Worm (Caenorhabditis elegans) whole organism, L2 larva: ENCODE data around the gene srz-5.
A peak's percentile ranks its signal among the peaks of the same experiment; 100 is the strongest.
"Not testable (repeated sequence)": the region's sequence is repeated elsewhere in the genome, so short reads cannot be mapped to it uniquely, and the experiment has no call there.

Source experiments
- C34F6.9 ChIP-seq: fragments of 150-350 bp; optimal IDR thresholded peaks from 2 replicates; lab custom pipeline; 2014; ENCODE audit warnings: missing biosample characterization, missing genetic modification characterization
- F13H6.1 ChIP-seq: sonication (generic microtip); optimal IDR thresholded peaks from 2 replicates; lab custom pipeline; 2016; ENCODE audit warnings: missing genetic modification characterization, missing compliant biosample characterization
- ZK546.5 ChIP-seq: sonication (generic microtip); optimal IDR thresholded peaks from 2 replicates; lab custom pipeline; 2017; ENCODE audit warnings: missing biosample characterization, missing genetic modification characterization
- alr-1 ChIP-seq: fragments of 150-350 bp; optimal IDR thresholded peaks from 2 replicates; lab custom pipeline; 2014; ENCODE audit warnings: missing biosample characterization, missing genetic modification characterization
- aly-2 ChIP-seq: fragments of 150-350 bp; optimal IDR thresholded peaks from 2 replicates; lab custom pipeline; 2014; ENCODE audit warnings: missing biosample characterization, missing genetic modification characterization
- ceh-16 ChIP-seq: fragments of 150-350 bp; optimal IDR thresholded peaks from 2 replicates; lab custom pipeline; 2014; ENCODE audit warnings: missing biosample characterization, missing genetic modification characterization
- crh-2 ChIP-seq: sonication (generic microtip); optimal IDR thresholded peaks from 2 replicates; lab custom pipeline; 2017; ENCODE audit warnings: missing biosample characterization, missing genetic modification characterization
- egl-27 ChIP-seq: sonication (generic microtip); optimal IDR thresholded peaks from 3 replicates; lab custom pipeline; 2017; ENCODE audit warnings: missing biosample characterization, missing genetic modification reagents, missing genetic modification characterization
- elt-3 ChIP-seq: sonication (generic microtip); optimal IDR thresholded peaks from 2 replicates; lab custom pipeline; 2017; ENCODE audit warnings: missing biosample characterization, missing genetic modification characterization
- fos-1 ChIP-seq: fragments of 150-350 bp; optimal IDR thresholded peaks from 2 replicates; lab custom pipeline; 2014; ENCODE audit warnings: missing biosample characterization, missing genetic modification characterization
- lin-11 ChIP-seq: fragments of 150-350 bp; sonication (generic microtip); optimal IDR thresholded peaks from 2 replicates; lab custom pipeline; 2014; ENCODE audit warnings: missing biosample characterization, missing genetic modification characterization, inconsistent platforms, mixed read lengths
- lin-13 ChIP-seq: fragments of 150-350 bp; optimal IDR thresholded peaks from 2 replicates; lab custom pipeline; 2014; ENCODE audit warnings: missing biosample characterization, missing genetic modification reagents, missing genetic modification characterization
- lsy-2 ChIP-seq, 2 experiments: fragments of 150-350 bp in 1 of 2; sonication (generic microtip) in 1 of 2; optimal IDR thresholded peaks; 2 replicates each; lab custom pipeline; 2014 to 2017; ENCODE audit warnings: missing biosample characterization in 2 of 2, missing genetic modification characterization in 2 of 2
- mab-5 ChIP-seq: fragments of 150-350 bp; optimal IDR thresholded peaks from 2 replicates; lab custom pipeline; 2014; ENCODE audit warnings: missing biosample characterization, missing genetic modification characterization
- mbf-1 ChIP-seq: sonication (generic microtip); optimal IDR thresholded peaks from 2 replicates; lab custom pipeline; 2017; ENCODE audit warnings: missing biosample characterization, missing genetic modification characterization
- nhr-10 ChIP-seq: sonication (generic microtip); optimal IDR thresholded peaks from 2 replicates; lab custom pipeline; 2017; ENCODE audit warnings: missing biosample characterization, missing genetic modification characterization
- nhr-12 ChIP-seq: fragments of 150-350 bp; optimal IDR thresholded peaks from 2 replicates; lab custom pipeline; 2014; ENCODE audit warnings: missing biosample characterization, missing genetic modification characterization
- nhr-129 ChIP-seq: fragments of 150-350 bp; optimal IDR thresholded peaks from 2 replicates; lab custom pipeline; 2014; ENCODE audit warnings: missing biosample characterization, missing genetic modification characterization
- nhr-21 ChIP-seq: fragments of 150-350 bp; optimal IDR thresholded peaks from 2 replicates; lab custom pipeline; 2014; ENCODE audit warnings: missing biosample characterization, missing genetic modification characterization
- nhr-25 ChIP-seq: fragments of 150-350 bp; sonication (generic microtip); optimal IDR thresholded peaks from 3 replicates; lab custom pipeline; 2014; ENCODE audit warnings: missing biosample characterization, missing genetic modification characterization
- nhr-6 ChIP-seq: fragments of 150-350 bp; optimal IDR thresholded peaks from 2 replicates; lab custom pipeline; 2014; ENCODE audit warnings: missing biosample characterization, missing genetic modification characterization
- nhr-77 ChIP-seq: fragments of 150-350 bp; optimal IDR thresholded peaks from 2 replicates; lab custom pipeline; 2014; ENCODE audit warnings: missing biosample characterization, missing genetic modification characterization
- peb-1 ChIP-seq: fragments of 150-350 bp; optimal IDR thresholded peaks from 2 replicates; lab custom pipeline; 2014; ENCODE audit warnings: missing biosample characterization, missing genetic modification characterization
- sem-4 ChIP-seq: fragments of 150-350 bp; optimal IDR thresholded peaks from 2 replicates; lab custom pipeline; 2014; ENCODE audit warnings: missing biosample characterization, missing genetic modification reagents, missing genetic modification characterization
- sma-3 ChIP-seq: sonication (generic microtip); optimal IDR thresholded peaks from 2 replicates; lab custom pipeline; 2016; ENCODE audit warnings: missing genetic modification reagents, missing genetic modification characterization, missing compliant biosample characterization
- sma-9 ChIP-seq, 2 experiments: fragments of 150-350 bp in 1 of 2; sonication (generic microtip) in 1 of 2; optimal IDR thresholded peaks; 2 replicates each; lab custom pipeline; 2014 to 2016; ENCODE audit warnings: missing genetic modification characterization in 2 of 2, mild to moderate bottlenecking in 1 of 2, missing biosample characterization in 1 of 2, missing compliant biosample characterization in 1 of 2, missing genetic modification reagents in 1 of 2, moderate library complexity in 1 of 2
- snpc-4 ChIP-seq: fragments of 150-350 bp; optimal IDR thresholded peaks from 2 replicates; lab custom pipeline; 2014; ENCODE audit warnings: missing biosample characterization, missing genetic modification characterization
- unc-55 ChIP-seq: fragments of 150-350 bp; sonication (generic microtip); optimal IDR thresholded peaks from 3 replicates; lab custom pipeline; 2014; ENCODE audit warnings: missing biosample characterization, missing genetic modification reagents, missing genetic modification characterization
- unc-62 ChIP-seq: fragments of 150-350 bp; optimal IDR thresholded peaks from 2 replicates; lab custom pipeline; 2014; ENCODE audit warnings: missing biosample characterization, missing genetic modification reagents, missing genetic modification characterization
- zag-1 ChIP-seq: fragments of 150-350 bp; optimal IDR thresholded peaks from 2 replicates; lab custom pipeline; 2014; ENCODE audit warnings: missing biosample characterization, missing genetic modification characterization
- ztf-11 ChIP-seq: sonication (generic microtip); optimal IDR thresholded peaks from 2 replicates; lab custom pipeline; 2017; ENCODE audit warnings: missing biosample characterization, missing genetic modification characterization
- ztf-4 ChIP-seq: fragments of 150-350 bp; optimal IDR thresholded peaks from 2 replicates; lab custom pipeline; 2014; ENCODE audit warnings: missing biosample characterization, missing genetic modification characterization

srz-5 gene

DNA sequence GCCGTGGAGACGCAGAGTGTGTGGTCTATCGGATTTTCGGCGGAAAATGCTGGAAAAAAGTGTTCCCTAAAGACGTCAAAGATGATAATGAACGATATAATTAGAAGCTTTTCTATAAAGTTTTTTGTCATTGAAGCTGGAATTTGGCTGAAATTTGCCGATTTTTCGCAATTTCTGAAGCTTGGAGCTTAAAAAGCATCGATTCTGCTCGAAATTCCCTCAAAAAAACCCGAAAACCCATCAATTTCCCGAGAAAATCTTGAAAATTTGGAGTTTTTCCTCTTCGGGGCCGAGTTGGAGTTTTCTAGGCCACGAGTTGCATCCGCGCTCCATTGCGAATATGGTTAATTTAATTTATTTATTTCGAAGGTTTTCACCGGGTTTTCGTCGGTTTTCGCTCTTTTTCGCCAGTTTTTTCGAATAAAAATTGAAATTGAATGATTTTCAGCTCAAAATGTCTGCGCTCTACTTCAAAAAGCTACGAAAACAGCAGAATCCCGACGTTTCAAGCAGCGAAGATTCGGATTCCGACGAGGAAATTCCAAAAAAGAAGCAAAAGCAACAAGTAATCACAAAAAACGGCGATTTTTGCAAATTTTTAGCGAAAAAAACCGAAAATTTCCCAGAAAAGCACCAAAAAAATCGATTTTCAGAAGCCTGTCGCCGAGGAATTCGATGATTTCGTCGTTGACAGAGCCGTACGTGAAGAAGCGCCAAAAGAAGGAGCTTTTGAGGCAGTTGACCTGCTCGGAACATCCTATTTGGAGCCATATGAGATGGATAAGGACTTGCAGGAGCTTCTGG lies 11.8 kb downstream of the srz-5 start, which contains the start of the genes col-71 and Y49F6B.2 (continued):
- TF ChIP-seq nhr-25 (tag; lab: Kevin White, UChicago) = peak; percentile 56
- peak; percentile 36 for TF ChIP-seq nhr-21 (tag; lab: Kevin White, UChicago)
- TF ChIP-seq elt-3 (tag; lab: Kevin White, UChicago) = no peak
- no peak for TF ChIP-seq unc-62 (GFP tag; lab: Kevin White, UChicago)
- no peak for TF ChIP-seq ztf-4 (tag; lab: Kevin White, UChicago)
- TF ChIP-seq sem-4 (tag; lab: Kevin White, UChicago) = peak; percentile 47
- no peak for TF ChIP-seq peb-1 (tag; lab: Kevin White, UChicago)
- TF ChIP-seq nhr-10 (tag; lab: Kevin White, UChicago) = no peak

DNA sequence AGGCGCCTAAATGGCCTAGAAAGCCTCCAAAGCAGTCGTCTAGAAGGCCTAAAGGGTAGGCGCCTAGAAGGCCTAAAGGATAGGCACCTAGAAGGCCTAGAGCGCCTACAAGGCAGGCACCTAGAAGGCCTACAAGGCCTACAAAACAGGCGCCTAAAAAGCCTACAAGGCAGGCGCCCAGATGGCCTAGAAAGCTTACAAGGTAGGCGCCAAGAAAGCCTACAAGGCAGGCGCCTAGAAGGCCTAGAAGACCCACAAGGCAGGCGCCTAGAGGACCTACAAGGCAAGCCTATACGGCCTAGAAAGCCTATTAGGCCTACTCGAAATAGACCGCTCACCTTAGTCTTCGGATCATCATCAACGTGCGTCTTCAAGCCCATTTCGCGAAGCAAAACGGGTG lies 12.5 kb downstream of the srz-5 start:
- TF ChIP-seq mbf-1 (tag; lab: Kevin White, UChicago) (no peak), elt-3 (tag; lab: Kevin White, UChicago) (no peak), alr-1 (no peak), sma-3 (no peak), egl-27 (no peak), lin-13 (GFP tag; lab: Kevin White, UChicago) (no peak), C34F6.9 (no peak)

DNA sequence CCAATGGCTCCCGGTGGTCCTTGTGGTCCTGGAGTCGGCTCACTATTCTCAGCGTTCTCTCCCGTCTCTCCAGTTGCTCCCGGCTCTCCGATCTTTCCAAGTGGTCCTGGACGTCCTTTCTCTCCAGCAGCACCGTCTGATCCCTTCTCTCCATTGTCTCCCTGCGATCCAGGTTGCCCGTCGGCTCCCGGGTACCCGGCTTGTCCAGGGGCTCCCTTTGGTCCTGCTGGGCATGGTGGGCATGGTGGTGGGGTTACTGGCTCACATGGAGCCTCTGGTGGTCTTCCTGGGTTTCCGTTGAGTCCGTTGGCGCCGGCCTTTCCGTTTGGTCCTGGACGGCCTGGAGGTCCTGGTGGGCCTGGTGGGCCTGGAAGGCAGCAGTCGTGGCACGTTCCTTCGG lies 14.2 kb downstream of the srz-5 start:
- no peak for TF ChIP-seq unc-55 (GFP tag; lab: Kevin White, UChicago)
- no peak for TF ChIP-seq zag-1
- TF ChIP-seq sma-9 (GFP tag; optimal IDR thresholded peaks at IDR 0.05; lab: Kevin White, UChicago) = no peak
- TF ChIP-seq sma-9 (tag; optimal IDR thresholded peaks at IDR 0.05; lab: Kevin White, UChicago) = no peak
- no peak for TF ChIP-seq lin-13 (GFP tag; lab: Kevin White, UChicago)
- no peak for TF ChIP-seq egl-27
- TF ChIP-seq nhr-129 (tag; lab: Kevin White, UChicago) = no peak
- no peak for TF ChIP-seq crh-2 (tag; lab: Kevin White, UChicago)
- TF ChIP-seq ZK546.5 = no peak
- TF ChIP-seq ceh-16 = no peak
- TF ChIP-seq mab-5 (tag; lab: Kevin White, UChicago) = no peak
- no peak for TF ChIP-seq snpc-4 (tag; lab: Kevin White, UChicago)
- no peak for TF ChIP-seq alr-1
- no peak for TF ChIP-seq unc-62 (GFP tag; lab: Kevin White, UChicago)
- TF ChIP-seq aly-2 (tag; lab: Kevin White, UChicago) = no peak
- no peak for TF ChIP-seq F13H6.1 (tag; lab: Kevin White, UChicago)
- TF ChIP-seq nhr-6 (tag; lab: Kevin White, UChicago) = no peak
- TF ChIP-seq nhr-12 = no peak
- TF ChIP-seq peb-1 (tag; lab: Kevin White, UChicago) = no peak
- no peak for TF ChIP-seq lin-11 (tag; lab: Kevin White, UChicago)
- TF ChIP-seq lsy-2 (tag; optimal IDR thresholded peaks at IDR 0.05; lab: Kevin White, UChicago) = no peak

DNA sequence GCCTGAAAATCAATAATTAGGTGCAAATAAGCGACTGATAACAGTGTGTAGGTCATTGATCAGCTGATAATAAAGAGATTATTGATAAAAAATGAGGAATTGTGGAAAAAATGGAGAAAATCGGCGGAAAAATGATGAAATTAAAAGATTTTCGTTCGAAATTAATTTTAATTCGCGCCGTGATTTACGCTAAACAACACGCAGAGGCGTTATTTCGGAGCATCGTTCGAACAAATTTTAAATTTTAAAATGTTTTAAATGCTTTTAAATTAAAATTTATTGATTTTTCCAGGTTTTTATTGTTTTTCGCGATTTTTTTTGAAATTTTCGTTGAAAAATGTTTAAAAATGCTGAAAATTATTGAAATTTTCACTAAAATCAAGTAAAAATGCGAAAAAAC lies 15.1 kb downstream of the srz-5 start, which contains the start of gene Y49F6B.9:
Gene Y49F6B.9, minus strand, starts transcription at position 2 of the 400 bp plus-strand sequence.
- TF ChIP-seq unc-55 (GFP tag; lab: Kevin White, UChicago) (no peak), ztf-11 (tag; lab: Kevin White, UChicago) (no peak), zag-1 (no peak), nhr-77 (tag; lab: Kevin White, UChicago) (no peak), ceh-16 (no peak)

DNA sequence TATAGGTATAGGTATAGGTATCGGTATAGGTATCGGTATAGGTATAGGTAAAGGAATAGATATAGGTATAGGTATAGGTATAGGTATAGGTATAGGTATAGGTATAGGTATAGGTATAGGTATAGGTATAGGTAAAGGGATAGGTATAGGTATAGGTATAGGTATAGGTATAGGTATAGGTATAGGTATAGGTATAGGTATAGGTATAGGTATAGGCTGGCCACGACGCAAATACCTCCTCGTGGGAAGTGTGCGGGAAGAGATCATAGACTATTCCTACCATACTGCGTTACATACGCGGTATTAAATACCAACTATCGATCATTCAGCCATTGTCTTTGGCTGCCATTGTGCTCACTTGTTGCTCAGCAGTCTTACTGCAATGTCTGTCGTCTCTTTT lies 23.7 kb downstream of the srz-5 start, which contains the start of gene fbxb-112:
Gene fbxb-112, plus strand, starts transcription at position 301 of the 400 bp plus-strand sequence.
- TF ChIP-seq C34F6.9; fos-1 (tag; lab: Kevin White, UChicago); sma-9 (GFP tag; optimal IDR thresholded peaks at IDR 0.05; lab: Kevin White, UChicago); sma-9 (tag; optimal IDR thresholded peaks at IDR 0.05; lab: Kevin White, UChicago): not testable (repeated sequence)
